Worm (Caenorhabditis elegans) whole organism, midembryonic: Measurements from ENCODE around the gene pyp-1.
"Not testable (repeated sequence)": the region's sequence is repeated elsewhere in the genome, so short reads cannot be mapped to it uniquely, and the experiment has no call there.

Experiments used
- T22C8.4 ChIP-seq: fragments of 200-800 bp; sonication (Bioruptor generic); IDR thresholded peaks from 2 replicates; pipeline ENCODE4 v1.3.6; 2022; ENCODE audit warnings: missing genetic modification characterization, missing compliant biosample characterization
- cog-1 ChIP-seq: sonication (generic microtip); optimal IDR thresholded peaks from 2 replicates; lab custom pipeline; 2016; ENCODE audit warnings: missing genetic modification characterization, missing compliant biosample characterization
- flt-1 ChIP-seq: fragments of 200-800 bp; sonication (Bioruptor generic); IDR thresholded peaks from 2 replicates; pipeline ENCODE4 v1.3.6; 2022; ENCODE audit warnings: missing genetic modification characterization, missing compliant biosample characterization
- klf-2 ChIP-seq: fragments of 200-800 bp; sonication (Bioruptor generic); conservative IDR thresholded peaks from 2 replicates; pipeline ENCODE4 v1.3.6; 2022; ENCODE audit warnings: missing genetic modification reagents, missing genetic modification characterization, missing compliant biosample characterization
- med-1 ChIP-seq: sonication (generic microtip); optimal IDR thresholded peaks from 2 replicates; lab custom pipeline; 2017; ENCODE audit warnings: missing genetic modification characterization, mild to moderate bottlenecking, missing compliant biosample characterization, antibody characterized with exemption, missing genetic modification reagents; ENCODE audit not compliant: insufficient read depth
- ref-1 ChIP-seq: fragments of 200-800 bp; sonication (Bioruptor generic); conservative IDR thresholded peaks from 2 replicates; pipeline ENCODE4 v1.3.6; 2022; ENCODE audit warnings: missing genetic modification reagents, missing genetic modification characterization, missing compliant biosample characterization
- tab-1 ChIP-seq: fragments of 200-800 bp; sonication (Bioruptor generic); IDR thresholded peaks from 2 replicates; pipeline ENCODE4 v1.3.6; 2022; ENCODE audit warnings: missing genetic modification characterization, missing compliant biosample characterization
- ztf-23 ChIP-seq: fragments of 200-800 bp; sonication (Bioruptor generic); IDR thresholded peaks from 2 replicates; pipeline ENCODE4 v1.3.6; 2022; ENCODE audit warnings: missing genetic modification reagents, missing genetic modification characterization, missing compliant biosample characterization
- ztf-29 ChIP-seq: fragments of 200-800 bp; sonication (Bioruptor generic); IDR thresholded peaks from 2 replicates; pipeline ENCODE4 v1.3.6; 2022; ENCODE audit warnings: missing genetic modification reagents, missing genetic modification characterization, missing compliant biosample characterization

The pyp-1 gene

DNA sequence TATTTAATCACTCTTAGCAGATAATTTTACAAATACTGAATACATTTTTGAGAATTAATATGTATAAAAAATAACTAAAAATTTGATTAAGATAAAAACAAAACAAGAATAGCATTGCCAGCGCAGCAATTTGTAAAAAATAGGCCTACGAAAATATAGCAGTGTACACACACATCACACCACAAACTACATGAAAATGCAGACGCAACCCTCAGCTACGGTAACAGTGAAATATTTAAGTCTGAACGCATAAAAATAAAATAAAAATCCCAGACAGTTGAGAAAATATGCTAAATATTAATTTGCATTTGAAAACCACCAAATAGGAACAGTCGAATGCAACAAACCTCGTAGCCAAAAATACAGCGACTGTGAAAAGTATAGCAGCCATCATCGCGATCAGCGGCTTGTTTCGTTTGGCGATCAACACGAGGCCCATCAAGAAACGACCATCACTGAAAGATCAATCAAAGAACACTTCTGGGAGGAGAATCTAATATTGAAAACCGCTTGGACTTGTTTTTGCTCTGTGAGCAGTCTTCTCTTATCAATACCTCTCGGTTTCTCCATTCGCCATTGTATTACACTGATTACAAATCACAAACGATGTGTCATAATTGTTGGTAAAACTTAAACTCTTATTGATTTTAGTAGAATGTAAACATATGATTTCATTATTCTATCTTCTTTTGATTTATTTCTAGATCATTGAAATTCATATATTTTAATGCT is at the start of gene pyp-1:
TSS of gene pyp-1 (minus strand) at position 439 of the 732 bp plus-strand sequence.
- TF ChIP-seq ztf-23: no peak
- no peak for TF ChIP-seq ref-1 (GFP tag; lab: Robert Waterston, UW)
- no peak for TF ChIP-seq tab-1
- no peak for TF ChIP-seq T22C8.4
- TF ChIP-seq med-1 (GFP tag; lab: Kevin White, UChicago): no peak
- TF ChIP-seq flt-1 (GFP tag; lab: Robert Waterston, UW): no peak
- TF ChIP-seq cog-1 (tag; lab: Kevin White, UChicago): no peak
- TF ChIP-seq ztf-29 (GFP tag; lab: Robert Waterston, UW): no peak
- no peak for TF ChIP-seq klf-2 (GFP tag; lab: Robert Waterston, UW)

DNA sequence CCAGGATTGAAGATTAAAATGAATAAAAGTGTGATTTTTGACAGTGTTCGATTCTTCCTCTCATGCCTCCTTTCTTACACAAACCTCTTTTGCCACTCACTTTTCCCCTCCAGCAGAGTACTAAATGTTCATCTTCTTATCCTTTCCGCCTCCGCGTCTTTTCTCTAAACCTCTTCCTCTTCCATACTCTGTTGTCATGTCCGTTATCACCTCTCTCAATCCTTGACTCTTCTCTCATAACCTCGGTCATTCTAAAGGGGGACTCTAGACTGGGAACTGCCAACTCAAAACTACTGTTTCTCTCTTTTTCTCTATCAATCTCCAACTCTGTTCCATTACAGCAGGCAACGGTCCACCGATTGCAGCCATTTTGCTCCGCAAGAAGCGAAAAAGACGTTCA is 49.5 kb upstream of the pyp-1 start:
- TF ChIP-seq T22C8.4 (no peak), flt-1 (GFP tag; lab: Robert Waterston, UW) (no peak), ztf-29 (GFP tag; lab: Robert Waterston, UW) (no peak), klf-2 (GFP tag; lab: Robert Waterston, UW) (no peak), ztf-23 (no peak), ref-1 (GFP tag; lab: Robert Waterston, UW) (no peak), med-1 (GFP tag; lab: Kevin White, UChicago) (no peak), tab-1 (no peak), cog-1 (tag; lab: Kevin White, UChicago) (no peak)

DNA sequence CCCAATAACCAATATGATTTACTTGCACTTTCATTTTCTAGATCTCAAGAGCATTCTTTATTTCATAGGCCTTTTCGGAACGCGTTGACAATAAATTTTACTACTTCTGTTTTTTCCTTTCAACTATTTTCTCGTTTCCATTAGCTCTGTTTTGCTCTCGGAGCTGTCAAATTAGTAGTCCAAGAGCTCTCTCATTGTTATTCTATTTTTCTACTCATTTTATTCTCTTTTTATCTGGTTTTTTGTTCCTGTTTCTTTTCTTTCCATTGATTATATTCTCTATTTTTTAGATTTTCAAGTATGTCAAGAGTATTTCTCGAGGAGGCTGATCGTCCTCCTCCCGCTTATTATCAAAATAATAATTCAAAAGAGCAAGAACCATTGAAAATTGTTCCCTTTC is 48.4 kb upstream of the pyp-1 start, which contains the start of gene T04B2.3:
TSS of gene T04B2.3 (plus strand) at position 301 of the 400 bp plus-strand sequence.
- TF ChIP-seq ztf-23 (no peak), cog-1 (tag; lab: Kevin White, UChicago) (no peak), tab-1 (no peak), ref-1 (GFP tag; lab: Robert Waterston, UW) (no peak), med-1 (GFP tag; lab: Kevin White, UChicago) (no peak), ztf-29 (GFP tag; lab: Robert Waterston, UW) (no peak), flt-1 (GFP tag; lab: Robert Waterston, UW) (no peak), klf-2 (GFP tag; lab: Robert Waterston, UW) (no peak), T22C8.4 (no peak)

DNA sequence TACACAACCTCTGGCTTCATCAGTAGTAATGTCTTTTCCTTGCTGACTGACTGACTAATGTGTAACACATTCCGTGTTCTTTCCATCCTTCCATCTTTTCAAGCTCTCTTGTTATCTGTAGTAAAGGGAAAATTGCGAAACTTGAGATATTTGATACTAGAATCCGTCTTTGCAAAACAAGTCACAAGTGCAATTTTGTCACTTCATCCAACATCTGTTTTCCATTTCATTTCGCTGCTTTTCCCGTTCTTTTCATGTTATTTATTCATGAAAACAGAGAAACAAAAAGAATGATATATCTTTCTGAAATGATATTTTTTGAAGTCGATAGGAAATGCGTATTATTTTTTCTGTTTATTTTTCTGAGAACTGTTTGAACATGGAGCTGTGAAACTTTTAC is 47.3 kb upstream of the pyp-1 start:
- TF ChIP-seq ztf-23: no peak

DNA sequence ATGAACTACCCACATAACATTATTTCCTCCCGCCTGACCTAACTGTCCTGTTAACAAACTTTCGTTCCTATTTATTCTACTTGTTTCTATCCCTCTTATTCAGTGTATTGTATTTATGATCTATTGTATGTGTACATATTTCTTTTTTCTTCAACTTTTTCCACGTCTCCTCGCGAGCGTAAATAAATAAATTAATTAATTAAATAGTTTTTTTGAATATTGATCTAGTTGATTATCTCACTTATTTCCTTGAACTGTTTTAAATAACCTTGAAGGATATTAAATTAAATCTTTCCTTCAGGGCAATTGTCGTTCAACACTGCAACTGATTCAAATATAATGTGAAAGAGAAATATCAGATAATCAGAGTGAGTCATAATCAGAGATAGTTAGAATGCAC is 44.2 kb upstream of the pyp-1 start, which contains the start of gene frk-1:
TSS of gene frk-1 (plus strand) at position 301 of the 400 bp plus-strand sequence.
- no peak for TF ChIP-seq ztf-29 (GFP tag; lab: Robert Waterston, UW)
- no peak for TF ChIP-seq ztf-23
- no peak for TF ChIP-seq flt-1 (GFP tag; lab: Robert Waterston, UW)
- TF ChIP-seq med-1 (GFP tag; lab: Kevin White, UChicago): no peak
- no peak for TF ChIP-seq klf-2 (GFP tag; lab: Robert Waterston, UW)

DNA sequence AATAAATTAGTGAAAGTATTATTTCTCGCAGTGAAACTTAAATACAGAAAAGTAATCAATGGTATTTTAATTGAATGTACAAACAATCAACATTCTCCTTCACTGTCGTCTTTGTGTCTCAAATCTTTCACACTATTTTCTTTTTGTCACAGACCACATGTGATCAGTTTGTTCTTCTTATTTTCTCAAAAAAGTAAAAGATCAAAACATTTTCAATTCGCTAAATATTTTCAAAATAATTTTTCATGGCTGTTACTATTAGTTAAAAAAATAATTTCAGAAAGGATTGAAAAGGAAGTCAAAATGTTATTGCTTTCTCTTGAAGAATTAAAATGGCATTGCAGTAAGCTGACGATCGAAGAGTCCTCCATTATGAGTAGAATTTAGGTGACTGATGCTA is 42.1 kb upstream of the pyp-1 start, which contains the start of gene dhs-31:
TSS of gene dhs-31 (minus strand) at position 101 of the 400 bp plus-strand sequence.
- TF ChIP-seq med-1 (GFP tag; lab: Kevin White, UChicago): no peak
- TF ChIP-seq tab-1: no peak
- no peak for TF ChIP-seq ztf-23
- no peak for TF ChIP-seq T22C8.4
- no peak for TF ChIP-seq flt-1 (GFP tag; lab: Robert Waterston, UW)
- no peak for TF ChIP-seq ztf-29 (GFP tag; lab: Robert Waterston, UW)
- no peak for TF ChIP-seq ref-1 (GFP tag; lab: Robert Waterston, UW)
- no peak for TF ChIP-seq cog-1 (tag; lab: Kevin White, UChicago)
- no peak for TF ChIP-seq klf-2 (GFP tag; lab: Robert Waterston, UW)

DNA sequence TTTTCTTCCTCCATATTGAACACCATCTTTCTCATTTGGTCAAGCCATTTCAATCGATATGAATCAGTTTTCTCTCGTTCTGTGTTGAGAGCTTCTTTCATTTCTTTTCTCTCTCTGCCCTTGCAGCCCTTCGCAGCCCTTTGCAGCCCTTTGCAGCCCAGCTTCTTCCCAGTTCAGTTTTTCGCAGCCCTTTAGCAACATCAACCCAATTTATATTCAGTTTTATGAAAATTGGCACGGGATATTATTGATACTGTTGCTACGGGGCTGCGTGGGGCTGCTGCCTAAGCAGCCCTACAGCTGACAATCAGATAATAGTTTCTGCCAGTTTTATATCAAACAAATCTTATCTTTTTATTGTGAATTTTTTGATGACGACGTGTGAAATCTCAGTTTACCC is 38.2 kb upstream of the pyp-1 start, which contains the start of gene F44D12.10:
TSS of gene F44D12.10 (minus strand) at position 101 of the 400 bp plus-strand sequence.
- no peak for TF ChIP-seq tab-1
- TF ChIP-seq ref-1 (GFP tag; lab: Robert Waterston, UW): no peak
- no peak for TF ChIP-seq ztf-23
- no peak for TF ChIP-seq T22C8.4
- TF ChIP-seq cog-1 (tag; lab: Kevin White, UChicago): no peak
- no peak for TF ChIP-seq ztf-29 (GFP tag; lab: Robert Waterston, UW)
- no peak for TF ChIP-seq klf-2 (GFP tag; lab: Robert Waterston, UW)
- no peak for TF ChIP-seq flt-1 (GFP tag; lab: Robert Waterston, UW)
- TF ChIP-seq med-1 (GFP tag; lab: Kevin White, UChicago): no peak

DNA sequence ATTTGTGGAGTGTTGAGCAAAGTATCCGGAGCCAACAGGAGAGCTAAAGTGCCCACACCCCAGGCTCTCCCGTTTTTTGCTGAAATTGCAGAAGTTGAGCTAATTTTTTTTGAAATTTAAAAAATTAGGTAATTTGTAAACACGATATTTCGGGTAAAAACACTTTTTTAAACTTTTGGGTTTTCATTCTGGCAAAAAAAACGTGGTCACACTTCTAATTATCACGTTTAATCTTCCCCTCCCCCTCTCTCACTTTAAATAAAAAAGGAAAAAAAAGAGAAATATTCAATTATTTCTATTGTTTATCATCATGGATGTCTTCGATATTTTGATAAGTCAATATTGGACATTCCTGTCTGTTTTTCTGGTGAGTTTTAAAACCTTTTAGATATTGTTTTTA is 34.3 kb upstream of the pyp-1 start, which contains the start of gene F44D12.6:
TSS of gene F44D12.6 (plus strand) at position 301 of the 400 bp plus-strand sequence.
- TF ChIP-seq med-1 (GFP tag; lab: Kevin White, UChicago) (no peak), ztf-29 (GFP tag; lab: Robert Waterston, UW) (no peak), klf-2 (GFP tag; lab: Robert Waterston, UW) (no peak), cog-1 (tag; lab: Kevin White, UChicago) (no peak)

DNA sequence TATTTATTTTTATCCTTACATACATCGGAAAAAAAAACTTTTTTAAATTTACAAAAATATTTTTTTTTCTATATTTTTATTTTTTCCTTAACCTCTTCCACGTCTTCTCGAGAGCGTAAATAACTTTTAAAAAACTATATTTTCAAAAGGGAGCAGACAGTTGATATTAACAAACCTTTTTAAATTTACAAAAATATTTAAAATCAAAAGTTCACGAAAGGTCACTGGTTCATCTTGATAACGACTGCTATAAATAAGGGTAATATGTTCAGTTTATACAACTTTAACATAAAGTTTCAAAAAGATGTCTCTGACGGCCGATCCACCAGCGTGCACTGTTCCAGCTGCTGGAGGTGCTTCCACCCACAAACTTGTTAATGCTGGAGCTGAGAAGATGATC is 30.1 kb upstream of the pyp-1 start, which contains the start of the genes F44D12.16 and msd-2:
TSS of gene F44D12.16 (plus strand) at position 301 of the 400 bp plus-strand sequence.
TSS of gene msd-2 (plus strand) at position 305 of the 400 bp plus-strand sequence.
- not testable (repeated sequence) for TF ChIP-seq klf-2 (GFP tag; lab: Robert Waterston, UW); med-1 (GFP tag; lab: Kevin White, UChicago); tab-1

DNA sequence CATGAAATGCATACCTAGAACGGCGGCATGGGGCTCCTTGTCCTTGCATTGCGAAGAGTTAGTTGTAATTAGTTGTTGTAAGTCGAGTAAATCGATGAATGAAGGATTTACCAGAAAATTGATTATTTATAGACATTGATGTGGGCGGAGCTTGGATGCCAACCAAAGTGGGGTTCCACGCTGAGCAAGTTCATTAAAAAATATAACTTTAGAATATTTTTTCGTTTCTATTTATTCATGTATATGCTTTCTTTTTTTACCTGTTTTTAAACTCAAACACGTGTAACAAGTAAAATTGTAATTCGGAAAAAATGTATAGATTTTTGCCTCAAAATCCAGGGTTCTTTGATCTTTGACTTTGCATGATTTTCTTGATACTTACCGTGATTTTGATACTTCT is 28.8 kb upstream of the pyp-1 start, which contains the start of gene gipc-2:
TSS of gene gipc-2 (minus strand) at position 101 of the 400 bp plus-strand sequence.
- TF ChIP-seq med-1 (GFP tag; lab: Kevin White, UChicago) (no peak), cog-1 (tag; lab: Kevin White, UChicago) (no peak), klf-2 (GFP tag; lab: Robert Waterston, UW) (no peak), ztf-29 (GFP tag; lab: Robert Waterston, UW) (no peak), tab-1 (no peak), flt-1 (GFP tag; lab: Robert Waterston, UW) (no peak), T22C8.4 (no peak), ztf-23 (no peak), ref-1 (GFP tag; lab: Robert Waterston, UW) (no peak)
